Worm (Caenorhabditis elegans): ENCODE measurements around the gene clec-54.

ce11 chrV:14449397-14449796 lies 27.3 kb upstream of the clec-54 start, which contains the start of gene F23B12.7:
- TF ChIP-seq flt-1 (GFP tag; IDR thresholded peaks at IDR 0.05) = no peak
- TF ChIP-seq aly-1 (tag; optimal IDR thresholded peaks at IDR 0.05) = no peak
- no peak for TF ChIP-seq F13C5.2 (tag; optimal IDR thresholded peaks at IDR 0.05)
- TF ChIP-seq ama-1 (optimal IDR thresholded peaks at IDR 0.05) = no peak
- TF ChIP-seq ets-7 (tag; optimal IDR thresholded peaks at IDR 0.05) = no peak
- TF ChIP-seq tbx-37 (GFP tag; conservative IDR thresholded peaks at IDR 0.05) = no peak
- no peak for TF ChIP-seq hmbx-1 (tag; optimal IDR thresholded peaks at IDR 0.05)
- no peak for TF ChIP-seq pes-1 (GFP tag; IDR thresholded peaks at IDR 0.05)
- TF ChIP-seq tra-4 (tag; optimal IDR thresholded peaks at IDR 0.05) = no peak
- TF ChIP-seq tbx-11 (GFP tag; IDR thresholded peaks at IDR 0.05) = no peak
- TF ChIP-seq B0310.2 (tag; optimal IDR thresholded peaks at IDR 0.05) = no peak
- TF ChIP-seq ceh-13 (GFP tag; optimal IDR thresholded peaks at IDR 0.05) = no peak
- TF ChIP-seq hmg-4 (GFP tag; optimal IDR thresholded peaks at IDR 0.05) = no peak
- TF ChIP-seq sea-1 (GFP tag; conservative IDR thresholded peaks at IDR 0.05) = no peak

All from whole organism, early embryonic.